Fruit fly (Drosophila melanogaster) whole organism, embryonic: Measurements from ENCODE around the gene CG44476.

ENCODE experiments used
- Abd-B ChIP-seq: fragments of 200-800 bp; sonication (Bioruptor generic); optimal IDR thresholded peaks from 2 replicates; lab custom pipeline; 2018; ENCODE audit warnings: missing biosample characterization, mild to moderate bottlenecking, missing genetic modification characterization, moderate library complexity
- CG10565 ChIP-seq: fragments of 200-800 bp; sonication (Bioruptor generic); optimal IDR thresholded peaks from 3 replicates; lab custom pipeline; 2016; ENCODE audit warnings: missing biosample characterization, mild to moderate bottlenecking, missing genetic modification characterization
- CG11398 ChIP-seq: fragments of 200-800 bp; sonication (Bioruptor generic); optimal IDR thresholded peaks from 2 replicates; lab custom pipeline; 2016; ENCODE audit warnings: missing biosample characterization, missing genetic modification characterization
- CG11695 ChIP-seq: fragments of 200-800 bp; sonication (Bioruptor generic); IDR thresholded peaks from 3 replicates; pipeline ENCODE4 v1.3.6; 2022; ENCODE audit warnings: missing biosample characterization, missing genetic modification characterization
- CG12071 ChIP-seq: fragments of 200-800 bp; sonication (Bioruptor generic); optimal IDR thresholded peaks from 3 replicates; lab custom pipeline; 2018; ENCODE audit warnings: missing biosample characterization, mild to moderate bottlenecking, missing genetic modification characterization
- CG13123 ChIP-seq: fragments of 200-800 bp; sonication (Bioruptor generic); optimal IDR thresholded peaks from 2 replicates; lab custom pipeline; 2016; ENCODE audit warnings: missing biosample characterization, missing genetic modification characterization
- CG13424 ChIP-seq: fragments of 200-800 bp; sonication (Bioruptor generic); optimal IDR thresholded peaks from 2 replicates; lab custom pipeline; 2019; ENCODE audit warnings: missing biosample characterization, mild to moderate bottlenecking, missing genetic modification characterization, moderate library complexity
- CG1529 ChIP-seq: fragments of 200-800 bp; sonication (Bioruptor generic); optimal IDR thresholded peaks from 3 replicates; lab custom pipeline; 2018; ENCODE audit warnings: missing biosample characterization, missing genetic modification characterization
- CG15696 ChIP-seq: fragments of 200-800 bp; sonication (Bioruptor generic); optimal IDR thresholded peaks from 2 replicates; lab custom pipeline; 2019; ENCODE audit warnings: missing biosample characterization, mild to moderate bottlenecking, missing genetic modification characterization, moderate library complexity
- CG16779 ChIP-seq: fragments of 200-800 bp; sonication (Bioruptor generic); IDR thresholded peaks from 2 replicates; pipeline ENCODE4 v1.3.6; 2022; ENCODE audit warnings: missing biosample characterization, missing genetic modification characterization
- CG17186 ChIP-seq: fragments of 200-800 bp; sonication (Bioruptor generic); optimal IDR thresholded peaks from 3 replicates; lab custom pipeline; 2017; ENCODE audit warnings: missing biosample characterization, missing genetic modification reagents, missing genetic modification characterization
- CG17361 ChIP-seq: fragments of 200-800 bp; sonication (Bioruptor generic); IDR thresholded peaks from 3 replicates; pipeline ENCODE4 v1.3.6; 2022; ENCODE audit warnings: missing biosample characterization, missing genetic modification characterization
- CG17802 ChIP-seq: fragments of 200-800 bp; sonication (Bioruptor generic); optimal IDR thresholded peaks from 2 replicates; lab custom pipeline; 2018; ENCODE audit warnings: missing biosample characterization, mild to moderate bottlenecking, missing genetic modification characterization, moderate library complexity
- CG2712 ChIP-seq: fragments of 200-800 bp; optimal IDR thresholded peaks from 3 replicates; lab custom pipeline; 2019; ENCODE audit warnings: missing biosample characterization, mild to moderate bottlenecking, missing genetic modification characterization, moderate library complexity
- CG6683 ChIP-seq: fragments of 200-800 bp; sonication (Bioruptor generic); optimal IDR thresholded peaks from 2 replicates; lab custom pipeline; 2017; ENCODE audit warnings: missing biosample characterization, mild to moderate bottlenecking, missing genetic modification characterization, missing genetic modification reagents
- CG7357 ChIP-seq: fragments of 200-800 bp; sonication (Bioruptor generic); IDR thresholded peaks from 3 replicates; pipeline ENCODE4 v1.3.6; 2022; ENCODE audit warnings: missing biosample characterization, missing genetic modification characterization
- CG7839 ChIP-seq: fragments of 200-800 bp; sonication (Bioruptor generic); optimal IDR thresholded peaks from 3 replicates; lab custom pipeline; 2018; ENCODE audit warnings: missing biosample characterization, mild to moderate bottlenecking, missing genetic modification characterization, moderate library complexity
- CG7963 ChIP-seq: fragments of 200-800 bp; sonication (Bioruptor generic); IDR thresholded peaks from 3 replicates; pipeline ENCODE4 v1.3.6; 2022; ENCODE audit warnings: missing biosample characterization, missing genetic modification characterization; ENCODE audit not compliant: partially characterized antibody
- CG9437 ChIP-seq: fragments of 200-800 bp; sonication (Bioruptor generic); optimal IDR thresholded peaks from 2 replicates; lab custom pipeline; 2018; ENCODE audit warnings: missing biosample characterization, mild to moderate bottlenecking, missing genetic modification characterization
- Fer1 ChIP-seq: fragments of 200-800 bp; sonication (Bioruptor generic); optimal IDR thresholded peaks from 2 replicates; lab custom pipeline; 2017; ENCODE audit warnings: missing biosample characterization, mild to moderate bottlenecking, missing genetic modification characterization
- Nf-YC ChIP-seq: fragments of 200-800 bp; optimal IDR thresholded peaks from 3 replicates; lab custom pipeline; 2019; ENCODE audit warnings: missing biosample characterization, mild to moderate bottlenecking, missing genetic modification characterization, moderate library complexity
- Optix ChIP-seq: fragments of 200-800 bp; sonication (Bioruptor generic); IDR thresholded peaks from 3 replicates; pipeline ENCODE4 v1.3.6; 2022; ENCODE audit warnings: missing biosample characterization, missing genetic modification characterization
- ap ChIP-seq: fragments of 200-800 bp; sonication (Bioruptor generic); IDR thresholded peaks from 2 replicates; pipeline ENCODE4 v1.3.6; 2022; ENCODE audit warnings: missing biosample characterization, missing genetic modification characterization
- ara ChIP-seq: fragments of 200-800 bp; sonication (Bioruptor generic); IDR thresholded peaks from 2 replicates; pipeline ENCODE4 v1.3.6; 2022; ENCODE audit warnings: missing biosample characterization, missing genetic modification characterization
- bab2 ChIP-seq: fragments of 200-800 bp; sonication (Bioruptor generic); optimal IDR thresholded peaks from 2 replicates; lab custom pipeline; 2016; ENCODE audit warnings: missing biosample characterization, missing genetic modification characterization
- cas ChIP-seq: fragments of 200-800 bp; sonication (Bioruptor generic); IDR thresholded peaks from 2 replicates; pipeline ENCODE4 v1.3.6; 2022; ENCODE audit warnings: missing biosample characterization, missing genetic modification characterization
- caup ChIP-seq: fragments of 200-800 bp; sonication (Bioruptor generic); optimal IDR thresholded peaks from 3 replicates; lab custom pipeline; 2017; ENCODE audit warnings: missing biosample characterization, mild to moderate bottlenecking, missing genetic modification characterization, moderate library complexity; ENCODE audit not compliant: severe bottlenecking
- crol ChIP-seq: fragments of 200-800 bp; sonication (Bioruptor generic); IDR thresholded peaks from 2 replicates; pipeline ENCODE4 v1.3.6; 2022; ENCODE audit warnings: missing biosample characterization, missing genetic modification characterization
- dysf ChIP-seq: fragments of 200-800 bp; sonication (Bioruptor generic); IDR thresholded peaks from 3 replicates; pipeline ENCODE4 v1.3.6; 2022; ENCODE audit warnings: missing biosample characterization, missing genetic modification characterization
- en ChIP-seq: fragments of 200-800 bp; sonication (Bioruptor generic); optimal IDR thresholded peaks from 2 replicates; lab custom pipeline; 2016; ENCODE audit warnings: missing biosample characterization, missing genetic modification characterization
- esg ChIP-seq: fragments of 200-800 bp; sonication (Bioruptor generic); conservative IDR thresholded peaks from 2 replicates; pipeline ENCODE4 v1.3.6; 2022; ENCODE audit warnings: missing biosample characterization, missing genetic modification characterization
- ewg ChIP-seq: fragments of 200-800 bp; sonication (Bioruptor generic); optimal IDR thresholded peaks from 3 replicates; lab custom pipeline; 2017; ENCODE audit warnings: mild to moderate bottlenecking, missing biosample characterization, missing genetic modification reagents, missing genetic modification characterization
- exex ChIP-seq: fragments of 200-800 bp; sonication (Bioruptor generic); optimal IDR thresholded peaks from 4 replicates; lab custom pipeline; 2018; ENCODE audit warnings: missing biosample characterization, mild to moderate bottlenecking, missing genetic modification characterization, moderate library complexity
- grau ChIP-seq: fragments of 200-800 bp; optimal IDR thresholded peaks from 3 replicates; lab custom pipeline; 2019; ENCODE audit warnings: missing biosample characterization, mild to moderate bottlenecking, missing genetic modification characterization, moderate library complexity
- hkb ChIP-seq, 2 experiments: fragments of 200-800 bp in 1 of 2; fragments of >200 bp in 1 of 2; sonication (Bioruptor generic) in 1 of 2; IDR thresholded peaks in 1 of 2; optimal IDR thresholded peaks in 1 of 2; 2 replicates each; pipeline versions ENCODE4 v1.3.6 to Lab custom; 2017 to 2022; ENCODE audit warnings: missing biosample characterization in 1 of 2, missing genetic modification characterization in 1 of 2
- jigr1 ChIP-seq: fragments of 200-800 bp; sonication (Bioruptor generic); IDR thresholded peaks from 3 replicates; pipeline ENCODE4 v1.3.6; 2022; ENCODE audit warnings: missing biosample characterization, missing genetic modification characterization
- knrl ChIP-seq: fragments of 200-800 bp; sonication (Bioruptor generic); IDR thresholded peaks from 3 replicates; pipeline ENCODE4 v1.3.6; 2022; ENCODE audit warnings: missing biosample characterization, missing genetic modification characterization; ENCODE audit not compliant: partially characterized antibody
- nerfin-2 ChIP-seq: fragments of 200-800 bp; sonication (Bioruptor generic); IDR thresholded peaks from 2 replicates; pipeline ENCODE4 v1.3.6; 2022; ENCODE audit warnings: missing biosample characterization, missing genetic modification characterization; ENCODE audit not compliant: partially characterized antibody
- odd ChIP-seq: fragments of 200-800 bp; sonication (Bioruptor generic); optimal IDR thresholded peaks from 2 replicates; lab custom pipeline; 2017; ENCODE audit warnings: missing biosample characterization, mild to moderate bottlenecking, missing genetic modification characterization
- pnt ChIP-seq: fragments of 200-800 bp; sonication (Bioruptor generic); optimal IDR thresholded peaks from 3 replicates; lab custom pipeline; 2016; ENCODE audit warnings: missing biosample characterization, missing genetic modification characterization
- run ChIP-seq: fragments of 200-800 bp; sonication (Bioruptor generic); optimal IDR thresholded peaks from 3 replicates; lab custom pipeline; 2018; ENCODE audit warnings: missing biosample characterization, mild to moderate bottlenecking, missing genetic modification characterization
- sisA ChIP-seq: fragments of 200-800 bp; sonication (Bioruptor generic); IDR thresholded peaks from 2 replicates; pipeline ENCODE4 v1.3.6; 2022; ENCODE audit warnings: missing biosample characterization, missing genetic modification characterization
- slou ChIP-seq: fragments of 200-800 bp; sonication (Bioruptor generic); optimal IDR thresholded peaks from 3 replicates; lab custom pipeline; 2016; ENCODE audit warnings: missing biosample characterization, missing genetic modification characterization
- stc ChIP-seq: fragments of 200-800 bp; sonication (Bioruptor generic); IDR thresholded peaks from 2 replicates; pipeline ENCODE4 v1.3.6; 2022; ENCODE audit warnings: missing biosample characterization, missing genetic modification characterization
- tgo ChIP-seq: fragments of 200-800 bp; sonication (Bioruptor generic); IDR thresholded peaks from 3 replicates; pipeline ENCODE4 v1.3.6; 2022; ENCODE audit warnings: missing biosample characterization, missing genetic modification characterization
- tup ChIP-seq: fragments of 200-800 bp; sonication (Bioruptor generic); optimal IDR thresholded peaks from 2 replicates; lab custom pipeline; 2016; ENCODE audit warnings: missing biosample characterization, mild to moderate bottlenecking, missing genetic modification characterization, moderate library complexity
- unpg ChIP-seq: fragments of 200-800 bp; sonication (Bioruptor generic); optimal IDR thresholded peaks from 3 replicates; lab custom pipeline; 2018; ENCODE audit warnings: missing biosample characterization, mild to moderate bottlenecking, missing genetic modification characterization, moderate library complexity
- zfh2 ChIP-seq: fragments of 200-800 bp; sonication (Bioruptor generic); optimal IDR thresholded peaks from 2 replicates; lab custom pipeline; 2016; ENCODE audit warnings: missing biosample characterization, missing genetic modification characterization

Gene CG44476

dm6 chr2L:18121367-18122230 is 8.6 kb upstream of the CG44476 start (continued):
- TF ChIP-seq CG17802 (tag; lab: Kevin White, UChicago) (peak; percentile 20), unpg (GFP tag; lab: Kevin White, UChicago) (peak; percentile 53), CG7357 (GFP tag; lab: Robert Waterston, UW) (peak; percentile 65; the same call in 2 of the 3 replicates), odd (GFP tag; lab: Kevin White, UChicago) (no peak), CG1529 (GFP tag; lab: Kevin White, UChicago) (no peak), ara (GFP tag; lab: Robert Waterston, UW) (no peak), ewg (peak; percentile 7), CG9437 (GFP tag; lab: Kevin White, UChicago) (peak; percentile 10), esg (peak; percentile 34; the same call in 1 of the 2 replicates), crol (GFP tag; lab: Robert Waterston, UW) (no peak), hkb (optimal IDR thresholded peaks at IDR 0.05; lab: Kevin White, UChicago) (no peak), hkb (GFP tag; IDR thresholded peaks at IDR 0.05; lab: Robert Waterston, UW) (peak; percentile 28; the same call in 1 of the 2 replicates), grau (peak; percentile 49), zfh2 (GFP tag; lab: Kevin White, UChicago) (peak; percentile 8), Fer1 (GFP tag; lab: Kevin White, UChicago) (peak; percentile 44), CG15696 (tag; lab: Kevin White, UChicago) (no peak), knrl (GFP tag; lab: Robert Waterston, UW) (no peak), caup (GFP tag; lab: Kevin White, UChicago) (peak; percentile 22), Abd-B (peak; percentile 57), stc (GFP tag; lab: Robert Waterston, UW) (no peak), CG12071 (GFP tag; lab: Kevin White, UChicago) (peak; percentile 3), run (tag; lab: Kevin White, UChicago) (no peak), ap (GFP tag; lab: Robert Waterston, UW) (0 out of 2 replicates have a peak, but pooled peaks have one; percentile 16), CG2712 (tag; lab: Kevin White, UChicago) (peak; percentile 55), nerfin-2 (GFP tag; lab: Robert Waterston, UW) (no peak), en (no peak), Nf-YC (no peak), bab2 (peak; percentile 20), tup (GFP tag; lab: Kevin White, UChicago) (no peak), CG11398 (no peak), CG7839 (peak; percentile 63), pnt (peak; percentile 59), slou (GFP tag; lab: Kevin White, UChicago) (peak; percentile 22), CG13424 (peak; percentile 33), CG10565 (no peak), CG16779 (GFP tag; lab: Robert Waterston, UW) (no peak), exex (tag; lab: Kevin White, UChicago) (no peak), CG17186 (GFP tag; lab: Kevin White, UChicago) (no peak), cas (no peak), tgo (GFP tag; lab: Robert Waterston, UW) (peak; percentile 39; the same call in 2 of the 3 replicates), CG17361 (GFP tag; lab: Robert Waterston, UW) (no peak), CG13123 (GFP tag; lab: Kevin White, UChicago) (no peak), sisA (peak; percentile 38; the same call in 1 of the 2 replicates), dysf (GFP tag; lab: Robert Waterston, UW) (peak; percentile 45; the same call in 2 of the 3 replicates), Optix (no peak), CG6683 (GFP tag; lab: Kevin White, UChicago) (no peak), CG11695 (GFP tag; lab: Robert Waterston, UW) (peak; percentile 59; the same call in 1 of the 3 replicates), CG7963 (GFP tag; lab: Robert Waterston, UW) (no peak), jigr1 (no peak)
